Fruit fly (Drosophila melanogaster) whole organism, prepupa: ENCODE data around the gene Acph-1.
A peak's percentile ranks its signal among the peaks of the same experiment; 100 is the strongest.

ENCODE experiments used
- CG10669 ChIP-seq: fragments of 200-800 bp; sonication (Bioruptor generic); optimal IDR thresholded peaks from 3 replicates; lab custom pipeline; 2018; ENCODE audit warnings: missing biosample characterization, mild to moderate bottlenecking, missing genetic modification characterization, moderate library complexity
- CG6163 ChIP-seq: fragments of 200-800 bp; sonication (Bioruptor generic); IDR thresholded peaks from 3 replicates; pipeline ENCODE4 v1.3.6; 2022; ENCODE audit warnings: missing biosample characterization, missing genetic modification characterization
- CG6808 ChIP-seq: fragments of 200-800 bp; sonication (Bioruptor generic); optimal IDR thresholded peaks from 3 replicates; lab custom pipeline; 2017; ENCODE audit warnings: missing biosample characterization, missing genetic modification characterization, mild to moderate bottlenecking, moderate library complexity, missing genetic modification reagents
- CG6854 ChIP-seq: fragments of 200-800 bp; sonication (Bioruptor generic); optimal IDR thresholded peaks from 2 replicates; lab custom pipeline; 2017; ENCODE audit warnings: missing biosample characterization, mild to moderate bottlenecking, missing genetic modification characterization
- Gug ChIP-seq: fragments of 200-800 bp; sonication (Bioruptor generic); IDR thresholded peaks from 2 replicates; pipeline ENCODE4 v1.3.6; 2022; ENCODE audit warnings: missing biosample characterization, missing genetic modification characterization
- Hr39 ChIP-seq: fragments of 200-800 bp; sonication (Bioruptor generic); optimal IDR thresholded peaks from 2 replicates; lab custom pipeline; 2016; ENCODE audit warnings: missing biosample characterization, missing genetic modification characterization
- Lpt ChIP-seq: fragments of 200-800 bp; sonication (Bioruptor generic); optimal IDR thresholded peaks from 3 replicates; lab custom pipeline; 2016; ENCODE audit warnings: missing biosample characterization, missing genetic modification characterization
- OdsH ChIP-seq: fragments of 200-800 bp; sonication (Bioruptor generic); optimal IDR thresholded peaks from 3 replicates; lab custom pipeline; 2016; ENCODE audit warnings: missing biosample characterization, missing genetic modification characterization
- Sox102F ChIP-seq: fragments of 200-800 bp; sonication (Bioruptor generic); optimal IDR thresholded peaks from 2 replicates; lab custom pipeline; 2016; ENCODE audit warnings: missing biosample characterization, mild to moderate bottlenecking, missing genetic modification characterization
- Sox15 ChIP-seq: fragments of 200-800 bp; sonication (Bioruptor generic); optimal IDR thresholded peaks from 3 replicates; lab custom pipeline; 2016; ENCODE audit warnings: missing biosample characterization, missing genetic modification characterization
- eg ChIP-seq: fragments of 200-800 bp; sonication (Bioruptor generic); IDR thresholded peaks from 3 replicates; pipeline ENCODE4 v1.3.6; 2022; ENCODE audit warnings: missing biosample characterization, missing genetic modification characterization
- fkh ChIP-seq: fragments of 200-800 bp; sonication (Bioruptor generic); optimal IDR thresholded peaks from 3 replicates; lab custom pipeline; 2017; ENCODE audit warnings: missing biosample characterization, mild to moderate bottlenecking, missing genetic modification characterization, moderate library complexity
- topi ChIP-seq: fragments of 200-800 bp; sonication (Bioruptor generic); optimal IDR thresholded peaks from 3 replicates; lab custom pipeline; 2016; ENCODE audit warnings: missing biosample characterization, missing genetic modification characterization
- vri ChIP-seq: fragments of 200-800 bp; sonication (Bioruptor generic); optimal IDR thresholded peaks from 3 replicates; lab custom pipeline; 2016; ENCODE audit warnings: missing biosample characterization, mild to moderate bottlenecking, missing genetic modification characterization

DNA sequence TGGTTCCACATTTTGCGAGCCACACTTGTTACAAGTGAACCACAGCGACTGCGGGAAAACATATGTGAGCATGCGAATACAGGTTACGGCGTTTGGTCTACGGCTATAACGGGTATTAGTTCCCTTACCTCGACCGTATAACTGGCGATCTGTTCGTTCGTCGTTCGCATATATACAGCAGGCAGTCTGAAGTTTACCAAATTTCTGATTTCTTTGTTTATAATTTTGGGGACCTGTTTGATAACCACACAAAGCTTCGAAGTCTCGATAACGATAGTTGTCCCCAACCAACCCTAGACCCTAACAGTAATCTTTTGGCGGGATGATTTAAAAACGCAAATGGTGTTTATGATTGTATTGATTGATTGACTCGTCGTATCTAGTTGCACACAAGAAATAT, at the start of gene Acph-1:
- TF ChIP-seq Gug (GFP tag; lab: Robert Waterston, UW): no peak
- no peak for TF ChIP-seq Lpt (GFP tag; lab: Kevin White, UChicago)
- no peak for TF ChIP-seq CG6163 (GFP tag; lab: Robert Waterston, UW)
- TF ChIP-seq vri (GFP tag; lab: Kevin White, UChicago): no peak
- TF ChIP-seq Sox102F (GFP tag; lab: Kevin White, UChicago): no peak
- no peak for TF ChIP-seq OdsH (GFP tag; lab: Kevin White, UChicago)
- no peak for TF ChIP-seq eg (GFP tag; lab: Robert Waterston, UW)
- TF ChIP-seq CG10669: no peak
- no peak for TF ChIP-seq CG6854 (GFP tag; lab: Kevin White, UChicago)
- no peak for TF ChIP-seq CG6808 (GFP tag; lab: Kevin White, UChicago)
- TF ChIP-seq topi: no peak
- TF ChIP-seq Hr39: no peak
- peak; percentile 6 for TF ChIP-seq fkh
- no peak for TF ChIP-seq Sox15 (GFP tag; lab: Kevin White, UChicago)
